Fruit fly (Drosophila melanogaster) whole organism, embryonic: ENCODE data around the gene Dph3.
A peak's percentile ranks its signal among the peaks of the same experiment; 100 is the strongest.

Experiments
- Abd-B ChIP-seq: fragments of 200-800 bp; sonication (Bioruptor generic); optimal IDR thresholded peaks from 2 replicates; lab custom pipeline; 2018; ENCODE audit warnings: missing biosample characterization, mild to moderate bottlenecking, missing genetic modification characterization, moderate library complexity
- Adf1 ChIP-seq: fragments of 200-800 bp; sonication (Bioruptor generic); IDR thresholded peaks from 2 replicates; pipeline ENCODE4 v1.3.6; 2022; ENCODE audit warnings: missing biosample characterization, missing genetic modification characterization
- Atf6 ChIP-seq: fragments of 200-800 bp; sonication (Bioruptor generic); IDR thresholded peaks from 2 replicates; pipeline ENCODE4 v1.3.6; 2022; ENCODE audit warnings: missing biosample characterization, missing genetic modification characterization
- B-H1 ChIP-seq: fragments of 200-800 bp; sonication (Bioruptor generic); IDR thresholded peaks from 3 replicates; pipeline ENCODE4 v1.3.6; 2022; ENCODE audit warnings: missing biosample characterization, missing genetic modification characterization
- Bdp1 ChIP-seq: fragments of 200-800 bp; sonication (Bioruptor generic); optimal IDR thresholded peaks from 3 replicates; lab custom pipeline; 2016; ENCODE audit warnings: missing biosample characterization, missing genetic modification characterization
- CG11456 ChIP-seq: fragments of 200-800 bp; sonication (Bioruptor generic); IDR thresholded peaks from 3 replicates; pipeline ENCODE4 v1.3.6; 2022; ENCODE audit warnings: missing biosample characterization, missing genetic modification characterization
- CG15073 ChIP-seq: fragments of 200-800 bp; sonication (Bioruptor generic); optimal IDR thresholded peaks from 2 replicates; lab custom pipeline; 2016; ENCODE audit warnings: missing biosample characterization, missing genetic modification characterization
- CG1529 ChIP-seq: fragments of 200-800 bp; sonication (Bioruptor generic); optimal IDR thresholded peaks from 3 replicates; lab custom pipeline; 2018; ENCODE audit warnings: missing biosample characterization, missing genetic modification characterization
- CG15479 ChIP-seq: fragments of 200-800 bp; sonication (Bioruptor generic); optimal IDR thresholded peaks from 3 replicates; lab custom pipeline; 2019; ENCODE audit warnings: missing biosample characterization, mild to moderate bottlenecking, missing genetic modification characterization, moderate library complexity
- CG1832 ChIP-seq: fragments of 200-800 bp; sonication (Bioruptor generic); optimal IDR thresholded peaks from 2 replicates; lab custom pipeline; 2017; ENCODE audit warnings: missing biosample characterization, mild to moderate bottlenecking, missing genetic modification characterization, inconsistent platforms
- CG31388 ChIP-seq: fragments of 200-800 bp; sonication (Bioruptor generic); optimal IDR thresholded peaks from 2 replicates; lab custom pipeline; 2016; ENCODE audit warnings: missing biosample characterization, missing genetic modification characterization
- CG32772 ChIP-seq: fragments of 200-800 bp; sonication (Bioruptor generic); IDR thresholded peaks from 2 replicates; pipeline ENCODE4 v1.3.6; 2022; ENCODE audit warnings: missing biosample characterization, missing genetic modification characterization
- CG34224 ChIP-seq: fragments of 200-800 bp; sonication (Bioruptor generic); IDR thresholded peaks from 3 replicates; pipeline ENCODE4 v1.3.6; 2022; ENCODE audit warnings: missing biosample characterization, missing genetic modification characterization; ENCODE audit not compliant: partially characterized antibody
- CG4328 ChIP-seq: fragments of 200-800 bp; sonication (Bioruptor generic); optimal IDR thresholded peaks from 3 replicates; lab custom pipeline; 2017; ENCODE audit warnings: missing biosample characterization, missing genetic modification reagents, missing genetic modification characterization
- CG6689 ChIP-seq: fragments of 200-800 bp; sonication (Bioruptor generic); IDR thresholded peaks from 2 replicates; pipeline ENCODE4 v1.3.6; 2022; ENCODE audit warnings: missing biosample characterization, missing genetic modification characterization
- CG7963 ChIP-seq: fragments of 200-800 bp; sonication (Bioruptor generic); IDR thresholded peaks from 3 replicates; pipeline ENCODE4 v1.3.6; 2022; ENCODE audit warnings: missing biosample characterization, missing genetic modification characterization; ENCODE audit not compliant: partially characterized antibody
- CG8478 ChIP-seq: fragments of >200 bp; optimal IDR thresholded peaks from 2 replicates; lab custom pipeline; 2018
- CG8765 ChIP-seq: fragments of 200-800 bp; sonication (Bioruptor generic); IDR thresholded peaks from 2 replicates; pipeline ENCODE4 v1.3.6; 2022; ENCODE audit warnings: missing biosample characterization, missing genetic modification characterization
- CG9876 ChIP-seq: fragments of 200-800 bp; sonication (Bioruptor generic); optimal IDR thresholded peaks from 2 replicates; lab custom pipeline; 2016; ENCODE audit warnings: missing biosample characterization, missing genetic modification characterization
- D19A ChIP-seq: fragments of 200-800 bp; optimal IDR thresholded peaks from 3 replicates; lab custom pipeline; 2019; ENCODE audit warnings: missing biosample characterization, mild to moderate bottlenecking, missing genetic modification characterization, moderate library complexity
- Deaf1 ChIP-seq: fragments of 200-800 bp; optimal IDR thresholded peaks from 3 replicates; lab custom pipeline; 2019; ENCODE audit warnings: missing biosample characterization, mild to moderate bottlenecking, missing genetic modification characterization, moderate library complexity
- ERR ChIP-seq: fragments of 200-800 bp; sonication (Bioruptor generic); optimal IDR thresholded peaks from 2 replicates; lab custom pipeline; 2016; ENCODE audit warnings: missing biosample characterization, missing genetic modification characterization
- Ets65A ChIP-seq: fragments of 200-800 bp; sonication (Bioruptor generic); peaks from one replicate; lab custom pipeline; 2016; ENCODE audit warnings: missing biosample characterization, missing genetic modification characterization
- GATAe ChIP-seq: fragments of 200-800 bp; sonication (Bioruptor generic); conservative IDR thresholded peaks from 2 replicates; pipeline ENCODE4 v1.3.6; 2022; ENCODE audit warnings: missing biosample characterization, missing genetic modification characterization
- Gug ChIP-seq: fragments of 200-800 bp; sonication (Bioruptor generic); IDR thresholded peaks from 4 replicates; pipeline ENCODE4 v1.3.6; 2022; ENCODE audit warnings: missing biosample characterization, missing genetic modification characterization
- Hey ChIP-seq: fragments of 200-800 bp; sonication (Bioruptor generic); optimal IDR thresholded peaks from 3 replicates; lab custom pipeline; 2018; ENCODE audit warnings: missing biosample characterization, mild to moderate bottlenecking, missing genetic modification characterization
- NC2α ChIP-seq: fragments of 200-800 bp; sonication (Bioruptor generic); optimal IDR thresholded peaks from 2 replicates; lab custom pipeline; 2016; ENCODE audit warnings: missing biosample characterization, missing genetic modification characterization
- Oaz ChIP-seq: fragments of 200-800 bp; sonication (Bioruptor generic); IDR thresholded peaks from 2 replicates; pipeline ENCODE4 v1.3.6; 2022; ENCODE audit warnings: missing biosample characterization, missing genetic modification characterization
- PHDP ChIP-seq: fragments of 200-800 bp; sonication (Bioruptor generic); optimal IDR thresholded peaks from 3 replicates; lab custom pipeline; 2018; ENCODE audit warnings: missing biosample characterization, mild to moderate bottlenecking, missing genetic modification characterization, moderate library complexity
- Trl ChIP-seq, 3 experiments: fragments of >200 bp in 2 of 3; fragments of 200-800 bp in 1 of 3; sonication (Bioruptor generic) in 1 of 3; optimal IDR thresholded peaks; 2 replicates in 1 of 3; 3 replicates in 2 of 3; lab custom pipeline; 2016 to 2017; ENCODE audit warnings: missing biosample characterization in 1 of 3, missing genetic modification characterization in 1 of 3
- Vsx1 ChIP-seq: fragments of 200-800 bp; sonication (Bioruptor generic); optimal IDR thresholded peaks from 2 replicates; lab custom pipeline; 2017; ENCODE audit warnings: missing biosample characterization, mild to moderate bottlenecking, missing genetic modification characterization, missing genetic modification reagents
- abd-A ChIP-seq: fragments of 200-800 bp; sonication (Bioruptor generic); optimal IDR thresholded peaks from 3 replicates; lab custom pipeline; 2019; ENCODE audit warnings: missing biosample characterization, mild to moderate bottlenecking, missing genetic modification characterization, moderate library complexity
- ase ChIP-seq: fragments of 200-800 bp; sonication (Bioruptor generic); IDR thresholded peaks from 3 replicates; pipeline ENCODE4 v1.3.6; 2022; ENCODE audit warnings: missing biosample characterization, missing genetic modification characterization
- bsh ChIP-seq, 2 experiments: fragments of 200-800 bp; sonication (Bioruptor generic); optimal IDR thresholded peaks; 2 replicates each; lab custom pipeline; 2017 to 2018; ENCODE audit warnings: mild to moderate bottlenecking in 2 of 2, missing biosample characterization in 2 of 2, missing genetic modification characterization in 2 of 2, moderate library complexity in 1 of 2
- cg ChIP-seq: fragments of 200-800 bp; sonication (Bioruptor generic); optimal IDR thresholded peaks from 3 replicates; lab custom pipeline; 2019; ENCODE audit warnings: missing biosample characterization, mild to moderate bottlenecking, missing genetic modification characterization, moderate library complexity
- crc ChIP-seq: fragments of 200-800 bp; sonication (Bioruptor generic); optimal IDR thresholded peaks from 2 replicates; lab custom pipeline; 2016; ENCODE audit warnings: missing biosample characterization, missing genetic modification characterization
- eyg ChIP-seq: fragments of 200-800 bp; sonication (Bioruptor generic); optimal IDR thresholded peaks from 3 replicates; lab custom pipeline; 2016; ENCODE audit warnings: missing biosample characterization, missing genetic modification characterization
- fd102C ChIP-seq: fragments of 200-800 bp; sonication (Bioruptor generic); optimal IDR thresholded peaks from 2 replicates; lab custom pipeline; 2018; ENCODE audit warnings: missing biosample characterization, mild to moderate bottlenecking, missing genetic modification characterization, moderate library complexity
- gem ChIP-seq: fragments of 200-800 bp; sonication (Bioruptor generic); optimal IDR thresholded peaks from 2 replicates; lab custom pipeline; 2019; ENCODE audit warnings: missing biosample characterization, mild to moderate bottlenecking, missing genetic modification characterization, moderate library complexity
- ind ChIP-seq: fragments of 200-800 bp; sonication (Bioruptor generic); optimal IDR thresholded peaks from 3 replicates; lab custom pipeline; 2016; ENCODE audit warnings: missing biosample characterization, missing genetic modification characterization
- kah ChIP-seq: fragments of 200-800 bp; sonication (Bioruptor generic); optimal IDR thresholded peaks from 2 replicates; lab custom pipeline; 2018; ENCODE audit warnings: missing biosample characterization, mild to moderate bottlenecking, missing genetic modification characterization
- luna ChIP-seq: fragments of 200-800 bp; sonication (Bioruptor generic); optimal IDR thresholded peaks from 2 replicates; lab custom pipeline; 2016; ENCODE audit warnings: missing biosample characterization, missing genetic modification characterization
- odd ChIP-seq: fragments of 200-800 bp; sonication (Bioruptor generic); optimal IDR thresholded peaks from 2 replicates; lab custom pipeline; 2017; ENCODE audit warnings: missing biosample characterization, mild to moderate bottlenecking, missing genetic modification characterization
- otp ChIP-seq: fragments of 200-800 bp; sonication (Bioruptor generic); IDR thresholded peaks from 3 replicates; pipeline ENCODE4, ENCODE4 v1.3.6; 2022; ENCODE audit warnings: missing biosample characterization, missing genetic modification characterization
- pzg ChIP-seq: fragments of 200-800 bp; sonication (Bioruptor generic); optimal IDR thresholded peaks from 3 replicates; lab custom pipeline; 2018; ENCODE audit warnings: missing biosample characterization, mild to moderate bottlenecking, missing genetic modification characterization, moderate library complexity
- sens ChIP-seq: fragments of 200-800 bp; sonication (Bioruptor generic); peaks from one replicate; lab custom pipeline; 2016; ENCODE audit warnings: missing biosample characterization, missing genetic modification characterization
- so ChIP-seq: fragments of 200-800 bp; sonication (Bioruptor generic); IDR thresholded peaks from 3 replicates; pipeline ENCODE4 v1.3.6; 2022; ENCODE audit warnings: missing biosample characterization, missing genetic modification characterization
- stwl ChIP-seq: fragments of 200-800 bp; sonication (Bioruptor generic); optimal IDR thresholded peaks from 3 replicates; lab custom pipeline; 2018; ENCODE audit warnings: missing biosample characterization, mild to moderate bottlenecking, missing genetic modification characterization, moderate library complexity
- trem ChIP-seq: fragments of 200-800 bp; optimal IDR thresholded peaks from 3 replicates; lab custom pipeline; 2019; ENCODE audit warnings: missing biosample characterization, mild to moderate bottlenecking, missing genetic modification characterization, moderate library complexity
- wor ChIP-seq: fragments of 200-800 bp; sonication (Bioruptor generic); IDR thresholded peaks from 2 replicates; pipeline ENCODE4 v1.3.6; 2022; ENCODE audit warnings: missing biosample characterization, missing genetic modification characterization
- zen2 ChIP-seq: fragments of 200-800 bp; sonication (Bioruptor generic); IDR thresholded peaks from 3 replicates; pipeline ENCODE4 v1.3.6; 2022; ENCODE audit warnings: missing biosample characterization, missing genetic modification characterization; ENCODE audit not compliant: partially characterized antibody

The Dph3 gene

DNA sequence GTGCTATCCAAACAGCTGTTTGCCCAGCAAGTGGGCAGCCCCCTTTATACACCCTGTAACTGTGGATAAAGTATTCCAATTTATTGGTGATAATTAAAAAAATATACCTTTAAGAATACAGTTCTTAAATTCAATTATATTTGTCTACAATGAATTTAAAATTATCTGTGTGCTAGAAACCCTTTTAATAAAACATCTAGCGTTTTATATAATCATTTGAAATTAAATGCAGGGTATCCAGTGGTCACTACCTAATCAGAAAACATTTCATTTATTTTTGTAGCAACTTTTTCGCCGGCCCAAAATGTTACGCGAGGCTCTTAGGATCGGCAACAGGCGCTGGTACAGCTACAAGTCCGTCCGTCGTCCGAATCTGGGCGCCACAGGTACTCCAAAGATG, 5.2 kb upstream of the Dph3 start, which contains the start of gene CG17726 (continued):
- peak; percentile 94 for TF ChIP-seq Abd-B
- TF ChIP-seq Trl (optimal IDR thresholded peaks at IDR 0.05; lab: Kevin White, UChicago): no peak
- peak; percentile 88 for TF ChIP-seq Trl (GFP tag; optimal IDR thresholded peaks at IDR 0.05; lab: Kevin White, UChicago)
- peak; percentile 99 for TF ChIP-seq PHDP
- no peak for TF ChIP-seq CG34224 (GFP tag; lab: Robert Waterston, UW)
- peak; percentile 99 for TF ChIP-seq sens
- TF ChIP-seq Oaz: peak; percentile 97
- no peak for TF ChIP-seq zen2 (GFP tag; lab: Robert Waterston, UW)
- TF ChIP-seq bsh (GFP tag; optimal IDR thresholded peaks at IDR 0.05; lab: Kevin White, UChicago): peak; percentile 62 to 99
- peak; percentile 79; the same call in 3 of the 4 replicates for TF ChIP-seq Gug (GFP tag; lab: Robert Waterston, UW)
- TF ChIP-seq trem: peak; percentile 99
- TF ChIP-seq Atf6 (GFP tag; lab: Robert Waterston, UW): peak; percentile 99
- peak; percentile 97 for TF ChIP-seq wor (GFP tag; lab: Robert Waterston, UW)
- no peak for TF ChIP-seq Vsx1
- TF ChIP-seq abd-A (tag; lab: Kevin White, UChicago): no peak
- TF ChIP-seq CG31388 (GFP tag; lab: Kevin White, UChicago): peak; percentile 97
- TF ChIP-seq eyg (GFP tag; lab: Kevin White, UChicago): peak; percentile 66
- peak; percentile 63 for TF ChIP-seq ERR
- TF ChIP-seq CG1529: peak; percentile 92
- peak; percentile 77 for TF ChIP-seq NC2α (GFP tag; lab: Kevin White, UChicago)
- TF ChIP-seq Ets65A (GFP tag; lab: Kevin White, UChicago): peak; percentile 91
- TF ChIP-seq GATAe (GFP tag; lab: Robert Waterston, UW): peak; percentile 88
- peak; percentile 97 for TF ChIP-seq CG11456
- TF ChIP-seq so (GFP tag; lab: Robert Waterston, UW): peak; percentile 99
- TF ChIP-seq fd102C (GFP tag; lab: Kevin White, UChicago): peak; percentile 91
- no peak for TF ChIP-seq cg (GFP tag; lab: Kevin White, UChicago)
- TF ChIP-seq CG15479 (GFP tag; lab: Kevin White, UChicago): peak; percentile 65
- TF ChIP-seq otp: peak; percentile 98
- TF ChIP-seq pzg (GFP tag; lab: Kevin White, UChicago): peak; percentile 24
- TF ChIP-seq Hey (tag; lab: Kevin White, UChicago): no peak
- peak; percentile 77 for TF ChIP-seq crc (GFP tag; lab: Kevin White, UChicago)
- TF ChIP-seq CG7963: no peak
- peak; percentile 99 for TF ChIP-seq CG6689
- peak; percentile 99 for TF ChIP-seq D19A
- TF ChIP-seq CG32772 (GFP tag; lab: Robert Waterston, UW): peak; percentile 98
- peak; percentile 96 for TF ChIP-seq ind (GFP tag; lab: Kevin White, UChicago)
- TF ChIP-seq stwl (tag; lab: Kevin White, UChicago): peak; percentile 80
- peak; percentile 84 for TF ChIP-seq Adf1 (GFP tag; lab: Robert Waterston, UW)
- peak; percentile 94 for TF ChIP-seq odd (GFP tag; lab: Kevin White, UChicago)
- peak; percentile 55 for TF ChIP-seq CG4328 (GFP tag; lab: Kevin White, UChicago)
- peak; percentile 99 for TF ChIP-seq gem (tag; lab: Kevin White, UChicago)
- TF ChIP-seq Deaf1 (tag; lab: Kevin White, UChicago): peak; percentile 85
- TF ChIP-seq CG8478 (lab: Kevin White, UChicago): no peak
- TF ChIP-seq CG1832 (GFP tag; lab: Kevin White, UChicago): no peak
- peak; percentile 85 for TF ChIP-seq kah (GFP tag; lab: Kevin White, UChicago)
- peak; percentile 97 for TF ChIP-seq B-H1 (GFP tag; lab: Robert Waterston, UW)
- TF ChIP-seq ase: peak; percentile 98
- TF ChIP-seq luna: peak; percentile 27
- peak; percentile 52 for TF ChIP-seq CG9876
- peak; percentile 82 for TF ChIP-seq Bdp1
- peak; percentile 97 for TF ChIP-seq CG8765
- TF ChIP-seq CG15073 (GFP tag; lab: Kevin White, UChicago): peak; percentile 71
